Fruit fly (Drosophila melanogaster) S2 (cell line): ENCODE data around the gene CG9360.

Source experiments
- CG8478 ChIP-seq: fragments of >200 bp; optimal IDR thresholded peaks from 2 replicates; lab custom pipeline; 2018
- CTCF ChIP-seq, 2 experiments: fragments of >200 bp; optimal IDR thresholded peaks; 2 replicates each; lab custom pipeline; 2018

DNA sequence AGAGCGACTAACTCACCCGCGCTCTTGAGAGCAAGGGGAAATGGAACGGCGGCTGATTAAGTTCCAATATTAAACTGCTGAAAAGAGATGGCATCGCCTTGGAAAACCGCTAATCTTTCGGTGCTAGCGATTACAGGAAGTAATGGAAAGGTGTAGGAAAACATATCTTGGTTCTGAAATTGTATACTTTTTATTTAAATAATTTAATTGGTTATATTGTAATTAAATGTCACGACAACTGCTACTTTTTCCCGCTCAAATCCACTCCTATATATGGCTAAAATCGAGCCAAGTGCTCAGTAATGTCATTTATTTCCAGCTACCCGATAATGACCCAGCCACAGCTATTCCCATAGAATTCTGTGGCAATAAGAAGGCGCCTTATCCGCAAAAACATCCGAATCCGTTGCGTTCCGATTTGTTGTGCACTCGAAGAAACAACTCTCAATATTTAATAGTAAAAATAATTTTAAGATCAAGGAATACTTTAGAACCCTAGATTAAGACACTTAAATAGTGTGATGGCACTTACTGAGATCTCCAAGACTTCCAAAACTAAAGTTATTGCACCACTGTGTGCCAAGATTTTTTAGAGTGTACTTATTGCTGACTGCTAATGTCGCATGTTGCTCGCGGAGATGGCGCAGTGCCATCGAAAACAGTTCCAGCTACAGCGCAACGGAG is 23.9 kb upstream of the CG9360 start:
- TF ChIP-seq CTCF (optimal IDR thresholded peaks at IDR 0.05; lab: Kevin White, UChicago) (no peak), CG8478 (lab: Kevin White, UChicago) (no peak)
